Fruit fly (Drosophila melanogaster): ENCODE measurements around the gene CG32816.

CG32816 gene

dm6 chrX:352767-353166 lies 117.8 kb downstream of the CG32816 start, which contains the start of gene CG43182:
TSS of gene CG43182 (plus strand) at chrX:353067.
- TF ChIP-seq svp (GFP tag) (no peak), CG31627 (GFP tag; optimal IDR thresholded peaks at IDR 0.05) (no peak), Eip75B (GFP tag; optimal IDR thresholded peaks at IDR 0.05) (no peak), OdsH (GFP tag; optimal IDR thresholded peaks at IDR 0.05) (no peak), cyc (GFP tag; optimal IDR thresholded peaks at IDR 0.05) (no peak), CG32006 (GFP tag; optimal IDR thresholded peaks at IDR 0.05) (no peak), CG4318 (GFP tag; optimal IDR thresholded peaks at IDR 0.05) (no peak), CG10669 (GFP tag; optimal IDR thresholded peaks at IDR 0.05) (no peak), Sox102F (GFP tag; optimal IDR thresholded peaks at IDR 0.05) (no peak), CG9139 (GFP tag; optimal IDR thresholded peaks at IDR 0.05) (no peak), CG11762 (GFP tag; optimal IDR thresholded peaks at IDR 0.05; ENCODE audit: insufficient read depth) (no peak), achi (GFP tag; optimal IDR thresholded peaks at IDR 0.05) (no peak), esn (GFP tag; optimal IDR thresholded peaks at IDR 0.05) (no peak), CG6792 (GFP tag; optimal IDR thresholded peaks at IDR 0.05) (no peak)

- TF ChIP-seq Smox (GFP tag; optimal IDR thresholded peaks at IDR 0.05) (no peak), fkh (GFP tag; optimal IDR thresholded peaks at IDR 0.05) (peak; percentile 51)
Measured at dm6 chrX:351599-351998, 118.9 kb downstream of the CG32816 start.

DNA sequence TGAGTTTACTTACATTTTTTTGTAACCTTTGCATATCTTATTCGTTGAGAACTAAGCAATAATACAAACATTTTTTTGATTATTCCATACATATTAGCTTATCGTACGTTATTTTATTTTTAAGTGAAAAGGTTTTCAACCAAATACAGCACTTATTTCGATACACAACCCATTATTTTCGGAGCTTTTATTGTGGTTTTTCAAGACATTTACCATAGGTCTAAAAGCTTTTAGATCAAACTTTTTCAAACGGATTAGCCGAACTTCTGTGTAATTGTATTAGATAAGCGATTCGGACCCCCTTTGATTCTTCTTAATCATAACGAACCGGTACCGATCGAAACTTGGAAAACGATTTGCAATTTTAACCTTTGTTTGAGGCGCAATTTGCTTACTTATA lies 119.6 kb downstream of the CG32816 start:
- no peak for TF ChIP-seq spab (GFP tag; optimal IDR thresholded peaks at IDR 0.05)
- TF ChIP-seq Sox102F (GFP tag; optimal IDR thresholded peaks at IDR 0.05): no peak
- TF ChIP-seq CG34406 (GFP tag; optimal IDR thresholded peaks at IDR 0.05): no peak
- TF ChIP-seq CG6276 (GFP tag; optimal IDR thresholded peaks at IDR 0.05): peak; percentile 86

DNA sequence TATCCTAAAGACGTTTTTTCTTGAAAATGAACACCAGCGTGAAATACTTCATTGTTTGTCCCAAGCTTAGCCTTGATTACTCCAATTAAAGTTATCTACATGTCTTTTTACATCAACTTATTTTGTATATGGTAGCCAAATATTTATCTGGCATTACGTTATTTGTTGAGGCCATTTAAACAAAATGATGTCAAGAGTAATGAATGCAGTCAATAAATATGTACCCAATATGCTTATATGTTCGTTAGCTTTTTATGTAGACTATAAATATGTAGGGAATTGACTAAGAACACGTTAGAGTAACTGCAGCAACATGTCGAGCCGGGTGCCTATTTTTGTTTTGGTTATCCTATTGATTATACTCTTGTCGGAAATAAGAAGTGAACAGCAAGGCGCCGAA lies 120.3 kb downstream of the CG32816 start, which contains the start of gene CG43181:
Gene CG43181, plus strand, starts transcription at position 301 of the 400 bp plus-strand sequence.
- no peak for TF ChIP-seq vri (GFP tag; optimal IDR thresholded peaks at IDR 0.05)
- TF ChIP-seq esn (GFP tag; optimal IDR thresholded peaks at IDR 0.05): no peak
- no peak for TF ChIP-seq CG10631 (GFP tag; optimal IDR thresholded peaks at IDR 0.05)
- TF ChIP-seq Sox102F (GFP tag; optimal IDR thresholded peaks at IDR 0.05): no peak
- TF ChIP-seq Eip75B (GFP tag; optimal IDR thresholded peaks at IDR 0.05): no peak

dm6 chrX:345246-345645 lies 125.3 kb downstream of the CG32816 start:
- peak; percentile 53 for TF ChIP-seq CG8632 (GFP tag; optimal IDR thresholded peaks at IDR 0.05)
- peak; percentile 71 for TF ChIP-seq svp (GFP tag)
- TF ChIP-seq OdsH (GFP tag; optimal IDR thresholded peaks at IDR 0.05): peak; percentile 81
- peak; percentile 56 for TF ChIP-seq Sox102F (GFP tag; optimal IDR thresholded peaks at IDR 0.05)
- TF ChIP-seq Hr4 (GFP tag; optimal IDR thresholded peaks at IDR 0.05): peak; percentile 85
- peak; percentile 71 to 74 for TF ChIP-seq salr (GFP tag; optimal IDR thresholded peaks at IDR 0.05)
- peak; percentile 66 for TF ChIP-seq CG6792 (GFP tag; optimal IDR thresholded peaks at IDR 0.05)
- peak; percentile 84 for TF ChIP-seq CG3919 (GFP tag; optimal IDR thresholded peaks at IDR 0.05)
- TF ChIP-seq CG4318 (GFP tag; optimal IDR thresholded peaks at IDR 0.05): peak; percentile 82
- peak; percentile 84 for TF ChIP-seq CG6808 (GFP tag; optimal IDR thresholded peaks at IDR 0.05)
- TF ChIP-seq Hr39 (GFP tag; optimal IDR thresholded peaks at IDR 0.05): peak; percentile 36
- TF ChIP-seq CG16779 (tag; optimal IDR thresholded peaks at IDR 0.05): peak; percentile 63
- no peak for TF ChIP-seq fkh (GFP tag; optimal IDR thresholded peaks at IDR 0.05)
- TF ChIP-seq lz (GFP tag; optimal IDR thresholded peaks at IDR 0.05): peak; percentile 60
- peak; percentile 88 to 89 for TF ChIP-seq ss (GFP tag; optimal IDR thresholded peaks at IDR 0.05)
- peak; percentile 80 for TF ChIP-seq Eip75B (GFP tag; optimal IDR thresholded peaks at IDR 0.05)
- TF ChIP-seq fd85E (GFP tag; optimal IDR thresholded peaks at IDR 0.05): no peak
- TF ChIP-seq CG3032 (tag; optimal IDR thresholded peaks at IDR 0.05): peak; percentile 83
- TF ChIP-seq CG9139 (GFP tag; optimal IDR thresholded peaks at IDR 0.05): peak; percentile 73
- TF ChIP-seq Eip78C (GFP tag): peak; percentile 96
- peak; percentile 86 for TF ChIP-seq Lpt (GFP tag; optimal IDR thresholded peaks at IDR 0.05)
- TF ChIP-seq Met (GFP tag; optimal IDR thresholded peaks at IDR 0.05): peak; percentile 66
- TF ChIP-seq dsx (GFP tag; optimal IDR thresholded peaks at IDR 0.05; ENCODE audit: poor library complexity, severe bottlenecking): peak; percentile 76
- TF ChIP-seq CG31627 (GFP tag; optimal IDR thresholded peaks at IDR 0.05): peak; percentile 26
- peak; percentile 61 for TF ChIP-seq topi (GFP tag; optimal IDR thresholded peaks at IDR 0.05)
- TF ChIP-seq CG11294 (GFP tag; IDR thresholded peaks at IDR 0.05): peak; percentile 65
- peak; percentile 51 for TF ChIP-seq Smox (GFP tag; optimal IDR thresholded peaks at IDR 0.05)
- no peak for TF ChIP-seq CG8319 (GFP tag; optimal IDR thresholded peaks at IDR 0.05)
- TF ChIP-seq CG10669 (GFP tag; optimal IDR thresholded peaks at IDR 0.05): peak; percentile 88
- TF ChIP-seq CG7368 (GFP tag; optimal IDR thresholded peaks at IDR 0.05): peak; percentile 62
- TF ChIP-seq net (GFP tag; optimal IDR thresholded peaks at IDR 0.05): peak; percentile 81
- peak; percentile 79 for TF ChIP-seq spab (GFP tag; optimal IDR thresholded peaks at IDR 0.05)
- TF ChIP-seq esn (GFP tag; optimal IDR thresholded peaks at IDR 0.05): peak; percentile 63
- peak; percentile 79 for TF ChIP-seq achi (GFP tag; optimal IDR thresholded peaks at IDR 0.05)

Data from whole organism, prepupa.